Worm (Caenorhabditis elegans) whole organism, mixed stage, embryonic: Measurements from ENCODE around the gene C25F9.2.
A peak's percentile ranks its signal among the peaks of the same experiment; 100 is the strongest.

ENCODE experiments used
- M03D4.4 ChIP-seq: sonication (generic microtip); optimal IDR thresholded peaks from 2 replicates; lab custom pipeline; 2017; ENCODE audit warnings: mild to moderate bottlenecking, missing genetic modification characterization, missing compliant biosample characterization
- bed-3 ChIP-seq: fragments of 200-800 bp; sonication (Bioruptor generic); optimal IDR thresholded peaks from 3 replicates; lab custom pipeline; 2018; ENCODE audit warnings: mild to moderate bottlenecking, missing genetic modification characterization, moderate library complexity, missing compliant biosample characterization
- blmp-1 ChIP-seq: fragments of 150-350 bp; optimal IDR thresholded peaks from 2 replicates; lab custom pipeline; 2014; ENCODE audit warnings: missing biosample characterization, missing genetic modification characterization
- ceh-39 ChIP-seq: fragments of 150-350 bp; optimal IDR thresholded peaks from 2 replicates; lab custom pipeline; 2014; ENCODE audit warnings: missing biosample characterization, missing genetic modification characterization
- ces-1 ChIP-seq: fragments of 150-350 bp; optimal IDR thresholded peaks from 2 replicates; lab custom pipeline; 2014; ENCODE audit warnings: missing biosample characterization, missing genetic modification reagents, missing genetic modification characterization
- cnd-1 ChIP-seq: fragments of 200-800 bp; sonication (Bioruptor generic); optimal IDR thresholded peaks from 2 replicates; lab custom pipeline; 2018; ENCODE audit warnings: mild to moderate bottlenecking, missing genetic modification characterization, missing compliant biosample characterization
- drap-1 ChIP-seq: fragments of 200-800 bp; sonication (Bioruptor generic); optimal IDR thresholded peaks from 3 replicates; lab custom pipeline; 2018; ENCODE audit warnings: mild to moderate bottlenecking, missing genetic modification characterization, missing compliant biosample characterization
- elt-1 ChIP-seq: sonication (generic microtip); optimal IDR thresholded peaks from 2 replicates; lab custom pipeline; 2017; ENCODE audit warnings: missing genetic modification characterization, mild to moderate bottlenecking, missing compliant biosample characterization, antibody characterized with exemption, moderate library complexity, borderline replicate concordance; ENCODE audit not compliant: insufficient read depth
- elt-3 ChIP-seq: fragments of 150-350 bp; optimal IDR thresholded peaks from 2 replicates; lab custom pipeline; 2014; ENCODE audit warnings: missing biosample characterization, missing genetic modification characterization
- flh-1 ChIP-seq: fragments of 200-800 bp; sonication (Bioruptor generic); optimal IDR thresholded peaks from 2 replicates; lab custom pipeline; 2018; ENCODE audit warnings: mild to moderate bottlenecking, missing genetic modification characterization, moderate library complexity, missing compliant biosample characterization
- ham-2 ChIP-seq: fragments of 200-800 bp; sonication (Bioruptor generic); optimal IDR thresholded peaks from 2 replicates; lab custom pipeline; 2018; ENCODE audit warnings: mild to moderate bottlenecking, missing genetic modification characterization, missing compliant biosample characterization
- hlh-1 ChIP-seq: fragments of 150-350 bp; optimal IDR thresholded peaks from 2 replicates; lab custom pipeline; 2014; ENCODE audit warnings: missing biosample characterization, missing genetic modification reagents, missing genetic modification characterization
- lin-13 ChIP-seq: fragments of 150-350 bp; optimal IDR thresholded peaks from 2 replicates; lab custom pipeline; 2014; ENCODE audit warnings: missing biosample characterization, missing genetic modification characterization
- lin-32 ChIP-seq: fragments of 200-800 bp; sonication (Bioruptor generic); optimal IDR thresholded peaks from 2 replicates; lab custom pipeline; 2018; ENCODE audit warnings: mild to moderate bottlenecking, missing genetic modification characterization, missing compliant biosample characterization
- lsy-2 ChIP-seq: fragments of 150-350 bp; optimal IDR thresholded peaks from 2 replicates; lab custom pipeline; 2014; ENCODE audit warnings: missing biosample characterization, missing genetic modification characterization
- mab-5 ChIP-seq: fragments of 150-350 bp; optimal IDR thresholded peaks from 2 replicates; lab custom pipeline; 2014; ENCODE audit warnings: missing biosample characterization, missing genetic modification characterization
- mep-1 ChIP-seq: fragments of 150-350 bp; optimal IDR thresholded peaks from 2 replicates; lab custom pipeline; 2017; ENCODE audit warnings: missing biosample characterization, missing genetic modification reagents, missing genetic modification characterization, inconsistent platforms
- nhr-12 ChIP-seq: fragments of 150-350 bp; optimal IDR thresholded peaks from 2 replicates; lab custom pipeline; 2014; ENCODE audit warnings: missing biosample characterization, missing genetic modification characterization
- nhr-2 ChIP-seq: fragments of 150-350 bp; optimal IDR thresholded peaks from 2 replicates; lab custom pipeline; 2014; ENCODE audit warnings: missing biosample characterization, missing genetic modification characterization
- nhr-28 ChIP-seq: fragments of 150-350 bp; optimal IDR thresholded peaks from 2 replicates; lab custom pipeline; 2014; ENCODE audit warnings: missing biosample characterization, missing genetic modification characterization
- nhr-76 ChIP-seq: sonication (generic microtip); optimal IDR thresholded peaks from 2 replicates; lab custom pipeline; 2017; ENCODE audit warnings: missing biosample characterization, missing genetic modification characterization
- pha-4 ChIP-seq: fragments of 150-350 bp; optimal IDR thresholded peaks from 2 replicates; lab custom pipeline; 2018; ENCODE audit warnings: missing biosample characterization, missing genetic modification reagents, missing genetic modification characterization
- sem-2 ChIP-seq: fragments of 200-800 bp; sonication (Bioruptor generic); optimal IDR thresholded peaks from 2 replicates; lab custom pipeline; 2018; ENCODE audit warnings: mild to moderate bottlenecking, missing genetic modification characterization, missing compliant biosample characterization
- snpc-4 ChIP-seq: fragments of 150-350 bp; optimal IDR thresholded peaks from 2 replicates; lab custom pipeline; 2014; ENCODE audit warnings: missing biosample characterization, missing genetic modification characterization
- sptf-1 ChIP-seq: sonication (generic microtip); optimal IDR thresholded peaks from 2 replicates; lab custom pipeline; 2017; ENCODE audit warnings: mild to moderate bottlenecking, missing genetic modification characterization, moderate library complexity, missing compliant biosample characterization
- tbx-8 ChIP-seq: fragments of 200-800 bp; sonication (Bioruptor generic); optimal IDR thresholded peaks from 2 replicates; lab custom pipeline; 2018; ENCODE audit warnings: mild to moderate bottlenecking, missing genetic modification characterization, moderate library complexity, missing compliant biosample characterization
- unc-120 ChIP-seq: sonication (generic microtip); optimal IDR thresholded peaks from 2 replicates; lab custom pipeline; 2017; ENCODE audit warnings: missing genetic modification characterization, missing compliant biosample characterization; ENCODE audit not compliant: poor library complexity, severe bottlenecking
- unc-39 ChIP-seq: fragments of 150-350 bp; optimal IDR thresholded peaks from 2 replicates; lab custom pipeline; 2014; ENCODE audit warnings: missing biosample characterization, missing genetic modification characterization
- unc-62 ChIP-seq: fragments of 150-350 bp; optimal IDR thresholded peaks from 2 replicates; lab custom pipeline; 2014; ENCODE audit warnings: missing biosample characterization, missing genetic modification reagents, missing genetic modification characterization
- zip-8 ChIP-seq: fragments of 150-350 bp; optimal IDR thresholded peaks from 2 replicates; lab custom pipeline; 2014; ENCODE audit warnings: missing biosample characterization, missing genetic modification characterization
- ztf-11 ChIP-seq: fragments of 150-350 bp; optimal IDR thresholded peaks from 2 replicates; lab custom pipeline; 2014; ENCODE audit warnings: missing biosample characterization, missing genetic modification characterization

Gene C25F9.2

ce11 chrV:19421131-19421530 lies at the start of gene C25F9.2:
Gene C25F9.2, plus strand, starts transcription at chrV:19421471.
- TF ChIP-seq unc-62 (GFP tag; lab: Kevin White, UChicago) (no peak), zip-8 (peak; percentile 99), flh-1 (GFP tag; lab: Kevin White, UChicago) (no peak)

ce11 chrV:19371777-19372176 lies 49.5 kb upstream of the C25F9.2 start:
- TF ChIP-seq mep-1 (tag; lab: Kevin White, UChicago): no peak
- TF ChIP-seq sptf-1 (tag; lab: Kevin White, UChicago): peak; percentile 13
- TF ChIP-seq drap-1 (GFP tag; lab: Kevin White, UChicago): peak; percentile 59

ce11 chrV:19377014-19377494 lies 44.2 kb upstream of the C25F9.2 start, which contains the start of gene nceh-1:
Gene nceh-1, plus strand, starts transcription at chrV:19377444.
- no peak for TF ChIP-seq mep-1 (tag; lab: Kevin White, UChicago)
- TF ChIP-seq M03D4.4 (tag; lab: Kevin White, UChicago): no peak
- no peak for TF ChIP-seq nhr-76 (tag; lab: Kevin White, UChicago)
- no peak for TF ChIP-seq lsy-2 (tag; lab: Kevin White, UChicago)
- TF ChIP-seq nhr-28: no peak
- TF ChIP-seq lin-13 (tag; lab: Kevin White, UChicago): no peak
- no peak for TF ChIP-seq drap-1 (GFP tag; lab: Kevin White, UChicago)
- TF ChIP-seq bed-3 (GFP tag; lab: Kevin White, UChicago): no peak
- no peak for TF ChIP-seq ztf-11 (tag; lab: Kevin White, UChicago)
- no peak for TF ChIP-seq nhr-12 (tag; lab: Kevin White, UChicago)
- TF ChIP-seq ceh-39: no peak
- TF ChIP-seq pha-4 (tag; lab: Kevin White, UChicago): no peak
- no peak for TF ChIP-seq nhr-2 (tag; lab: Kevin White, UChicago)
- TF ChIP-seq unc-120 (tag; lab: Kevin White, UChicago): no peak
- no peak for TF ChIP-seq cnd-1 (tag; lab: Kevin White, UChicago)
- TF ChIP-seq elt-1 (tag; lab: Kevin White, UChicago): no peak
- TF ChIP-seq, all 35 proteins: peak for 0

ce11 chrV:19380968-19381367 lies 40.3 kb upstream of the C25F9.2 start, which contains the start of gene srw-84:
Gene srw-84, plus strand, starts transcription at chrV:19381268.
- TF ChIP-seq zip-8: no peak
- no peak for TF ChIP-seq M03D4.4 (tag; lab: Kevin White, UChicago)
- TF ChIP-seq nhr-76 (tag; lab: Kevin White, UChicago): no peak
- TF ChIP-seq ham-2 (GFP tag; lab: Kevin White, UChicago): no peak
- no peak for TF ChIP-seq ces-1 (GFP tag; lab: Kevin White, UChicago)
- no peak for TF ChIP-seq elt-1 (tag; lab: Kevin White, UChicago)
- no peak for TF ChIP-seq lin-13 (tag; lab: Kevin White, UChicago)
- TF ChIP-seq hlh-1 (tag; lab: Kevin White, UChicago): no peak
- TF ChIP-seq blmp-1: no peak
- no peak for TF ChIP-seq sem-2 (GFP tag; lab: Kevin White, UChicago)
- no peak for TF ChIP-seq unc-120 (tag; lab: Kevin White, UChicago)
- no peak for TF ChIP-seq snpc-4 (tag; lab: Kevin White, UChicago)
- no peak for TF ChIP-seq lsy-2 (tag; lab: Kevin White, UChicago)
- no peak for TF ChIP-seq mab-5 (tag; lab: Kevin White, UChicago)
- TF ChIP-seq pha-4 (tag; lab: Kevin White, UChicago): no peak
- TF ChIP-seq unc-62 (GFP tag; lab: Kevin White, UChicago): no peak
- TF ChIP-seq mep-1 (tag; lab: Kevin White, UChicago): no peak

ce11 chrV:19390029-19390428 lies 31.2 kb upstream of the C25F9.2 start, which contains the start of gene slcr-46.2:
Gene slcr-46.2, minus strand, starts transcription at chrV:19390129.
- TF ChIP-seq elt-1 (tag; lab: Kevin White, UChicago) (no peak), hlh-1 (tag; lab: Kevin White, UChicago) (no peak), unc-39 (tag; lab: Kevin White, UChicago) (no peak), elt-3 (tag; lab: Kevin White, UChicago) (no peak), cnd-1 (tag; lab: Kevin White, UChicago) (no peak), lin-32 (no peak), nhr-28 (no peak), flh-1 (GFP tag; lab: Kevin White, UChicago) (no peak), ham-2 (GFP tag; lab: Kevin White, UChicago) (no peak), tbx-8 (GFP tag; lab: Kevin White, UChicago) (no peak), bed-3 (GFP tag; lab: Kevin White, UChicago) (no peak), blmp-1 (no peak), zip-8 (no peak), nhr-12 (tag; lab: Kevin White, UChicago) (no peak), nhr-76 (tag; lab: Kevin White, UChicago) (no peak), sptf-1 (tag; lab: Kevin White, UChicago) (no peak), M03D4.4 (tag; lab: Kevin White, UChicago) (no peak), unc-120 (tag; lab: Kevin White, UChicago) (no peak)
